Fruit fly (Drosophila melanogaster) whole organism, embryonic: ENCODE measurements around the gene frtz.

Experiments used
- Ada2b ChIP-seq: fragments of 200-800 bp; sonication (Bioruptor generic); IDR thresholded peaks from 2 replicates; pipeline ENCODE4 v1.3.6; 2022; ENCODE audit warnings: missing biosample characterization, missing genetic modification characterization
- Atf6 ChIP-seq: fragments of 200-800 bp; sonication (Bioruptor generic); IDR thresholded peaks from 2 replicates; pipeline ENCODE4 v1.3.6; 2022; ENCODE audit warnings: missing biosample characterization, missing genetic modification characterization
- Bdp1 ChIP-seq: fragments of 200-800 bp; sonication (Bioruptor generic); optimal IDR thresholded peaks from 3 replicates; lab custom pipeline; 2016; ENCODE audit warnings: missing biosample characterization, missing genetic modification characterization
- Bgb ChIP-seq: fragments of 200-800 bp; sonication (Bioruptor generic); IDR thresholded peaks from 2 replicates; pipeline ENCODE4 v1.3.6; 2022; ENCODE audit warnings: missing biosample characterization, missing genetic modification characterization; ENCODE audit not compliant: partially characterized antibody
- Bteb2 ChIP-seq: fragments of 200-800 bp; sonication (Bioruptor generic); optimal IDR thresholded peaks from 2 replicates; lab custom pipeline; 2016; ENCODE audit warnings: missing biosample characterization, missing genetic modification characterization
- CG1024 ChIP-seq: fragments of 200-800 bp; sonication (Bioruptor generic); IDR thresholded peaks from 2 replicates; pipeline ENCODE4 v1.3.6; 2022; ENCODE audit warnings: missing biosample characterization, missing genetic modification characterization
- CG11696 ChIP-seq: fragments of 200-800 bp; sonication (Bioruptor generic); IDR thresholded peaks from 2 replicates; pipeline ENCODE4 v1.3.6; 2022; ENCODE audit warnings: missing biosample characterization, missing genetic modification characterization
- CG12104 ChIP-seq: fragments of 200-800 bp; sonication (Bioruptor generic); optimal IDR thresholded peaks from 3 replicates; lab custom pipeline; 2016; ENCODE audit warnings: missing biosample characterization, missing genetic modification characterization
- CG12219 ChIP-seq: fragments of 200-800 bp; sonication (Bioruptor generic); optimal IDR thresholded peaks from 3 replicates; lab custom pipeline; 2018; ENCODE audit warnings: missing biosample characterization, mild to moderate bottlenecking, missing genetic modification characterization
- CG12299 ChIP-seq: fragments of 200-800 bp; sonication (Bioruptor generic); optimal IDR thresholded peaks from 2 replicates; lab custom pipeline; 2018; ENCODE audit warnings: missing biosample characterization, mild to moderate bottlenecking, missing genetic modification characterization
- CG1233 ChIP-seq: fragments of 200-800 bp; sonication (Bioruptor generic); optimal IDR thresholded peaks from 4 replicates; lab custom pipeline; 2018; ENCODE audit warnings: missing biosample characterization, mild to moderate bottlenecking, missing genetic modification characterization
- CG12391 ChIP-seq: fragments of 200-800 bp; sonication (Bioruptor generic); optimal IDR thresholded peaks from 3 replicates; lab custom pipeline; 2018; ENCODE audit warnings: missing biosample characterization, mild to moderate bottlenecking, missing genetic modification characterization, moderate library complexity
- CG14441 ChIP-seq: fragments of 200-800 bp; sonication (Bioruptor generic); IDR thresholded peaks from 2 replicates; pipeline ENCODE4 v1.3.6; 2022; ENCODE audit warnings: missing biosample characterization, missing genetic modification characterization
- CG16813 ChIP-seq: fragments of 200-800 bp; sonication (Bioruptor generic); IDR thresholded peaks from 3 replicates; pipeline ENCODE4 v1.3.6; 2022; ENCODE audit warnings: missing biosample characterization, missing genetic modification characterization; ENCODE audit not compliant: partially characterized antibody
- CG2120 ChIP-seq: fragments of 200-800 bp; sonication (Bioruptor generic); optimal IDR thresholded peaks from 3 replicates; lab custom pipeline; 2016; ENCODE audit warnings: missing biosample characterization, missing genetic modification characterization
- CG34224 ChIP-seq: fragments of 200-800 bp; sonication (Bioruptor generic); IDR thresholded peaks from 3 replicates; pipeline ENCODE4 v1.3.6; 2022; ENCODE audit warnings: missing biosample characterization, missing genetic modification characterization; ENCODE audit not compliant: partially characterized antibody
- CG43689 ChIP-seq: fragments of 200-800 bp; sonication (Bioruptor generic); IDR thresholded peaks from 2 replicates; pipeline ENCODE4 v1.3.6; 2022; ENCODE audit warnings: missing biosample characterization, missing genetic modification characterization
- CG4707 ChIP-seq: fragments of 200-800 bp; sonication (Bioruptor generic); optimal IDR thresholded peaks from 2 replicates; lab custom pipeline; 2018; ENCODE audit warnings: missing biosample characterization, mild to moderate bottlenecking, missing genetic modification characterization, moderate library complexity
- CG4820 ChIP-seq: fragments of 200-800 bp; sonication (Bioruptor generic); optimal IDR thresholded peaks from 3 replicates; lab custom pipeline; 2016; ENCODE audit warnings: missing biosample characterization, missing genetic modification characterization
- CG6175 ChIP-seq: fragments of 200-800 bp; sonication (Bioruptor generic); IDR thresholded peaks from 3 replicates; pipeline ENCODE4 v1.3.6; 2022; ENCODE audit warnings: missing biosample characterization, missing genetic modification characterization
- CG7839 ChIP-seq: fragments of 200-800 bp; sonication (Bioruptor generic); optimal IDR thresholded peaks from 3 replicates; lab custom pipeline; 2018; ENCODE audit warnings: missing biosample characterization, mild to moderate bottlenecking, missing genetic modification characterization, moderate library complexity
- CG9437 ChIP-seq: fragments of 200-800 bp; sonication (Bioruptor generic); optimal IDR thresholded peaks from 2 replicates; lab custom pipeline; 2018; ENCODE audit warnings: missing biosample characterization, mild to moderate bottlenecking, missing genetic modification characterization
- Elba2 ChIP-seq: fragments of 200-800 bp; sonication (Bioruptor generic); optimal IDR thresholded peaks from 3 replicates; lab custom pipeline; 2016; ENCODE audit warnings: missing biosample characterization, missing genetic modification characterization
- HLH3B ChIP-seq: fragments of 200-800 bp; sonication (Bioruptor generic); IDR thresholded peaks from 2 replicates; pipeline ENCODE4 v1.3.6; 2022; ENCODE audit warnings: missing biosample characterization, missing genetic modification characterization
- HLHmδ ChIP-seq: fragments of 200-800 bp; sonication (Bioruptor generic); optimal IDR thresholded peaks from 2 replicates; lab custom pipeline; 2018; ENCODE audit warnings: missing biosample characterization, mild to moderate bottlenecking, missing genetic modification characterization, moderate library complexity
- Neu2 ChIP-seq: fragments of 200-800 bp; sonication (Bioruptor generic); optimal IDR thresholded peaks from 3 replicates; lab custom pipeline; 2016; ENCODE audit warnings: missing biosample characterization, missing genetic modification characterization, borderline replicate concordance
- az2 ChIP-seq: fragments of 200-800 bp; sonication (Bioruptor generic); optimal IDR thresholded peaks from 3 replicates; lab custom pipeline; 2016; ENCODE audit warnings: missing biosample characterization, missing genetic modification characterization
- chif ChIP-seq, 2 experiments: fragments of 200-800 bp; sonication (Bioruptor generic); optimal IDR thresholded peaks; 3 replicates each; lab custom pipeline; 2016; ENCODE audit warnings: missing biosample characterization in 2 of 2, missing genetic modification characterization in 2 of 2
- chinmo ChIP-seq: fragments of 200-800 bp; sonication (Bioruptor generic); IDR thresholded peaks from 4 replicates; pipeline ENCODE4 v1.3.6; 2022; ENCODE audit warnings: missing biosample characterization, missing genetic modification characterization; ENCODE audit not compliant: partially characterized antibody
- ci ChIP-seq: fragments of 200-800 bp; sonication (Bioruptor generic); IDR thresholded peaks from 3 replicates; pipeline ENCODE4 v1.3.6; 2022; ENCODE audit warnings: missing biosample characterization, missing genetic modification characterization
- cwo ChIP-seq: fragments of 200-800 bp; sonication (Bioruptor generic); optimal IDR thresholded peaks from 3 replicates; lab custom pipeline; 2017; ENCODE audit warnings: missing biosample characterization, missing genetic modification characterization, mild to moderate bottlenecking, moderate library complexity, missing genetic modification reagents
- disco-r ChIP-seq: fragments of 200-800 bp; sonication (Bioruptor generic); optimal IDR thresholded peaks from 2 replicates; lab custom pipeline; 2016; ENCODE audit warnings: missing biosample characterization, missing genetic modification characterization
- dm ChIP-seq: fragments of 200-800 bp; sonication (Bioruptor generic); optimal IDR thresholded peaks from 3 replicates; lab custom pipeline; 2016; ENCODE audit warnings: missing biosample characterization, missing genetic modification characterization
- ftz-f1 ChIP-seq: fragments of 200-800 bp; sonication (Bioruptor generic); optimal IDR thresholded peaks from 2 replicates; lab custom pipeline; 2016; ENCODE audit warnings: missing biosample characterization, missing genetic modification characterization
- grn ChIP-seq: fragments of 200-800 bp; sonication (Bioruptor generic); optimal IDR thresholded peaks from 3 replicates; lab custom pipeline; 2017; ENCODE audit warnings: missing biosample characterization, missing genetic modification characterization
- gsb-n ChIP-seq: fragments of 200-800 bp; sonication (Bioruptor generic); optimal IDR thresholded peaks from 3 replicates; lab custom pipeline; 2018; ENCODE audit warnings: missing biosample characterization, mild to moderate bottlenecking, missing genetic modification characterization
- inv ChIP-seq: fragments of 200-800 bp; sonication (Bioruptor generic); IDR thresholded peaks from 2 replicates; pipeline ENCODE4 v1.3.6; 2022; ENCODE audit warnings: missing biosample characterization, missing genetic modification characterization; ENCODE audit not compliant: partially characterized antibody
- lola ChIP-seq, 3 experiments: fragments of >200 bp in 2 of 3; fragments of 200-800 bp in 1 of 3; sonication (Bioruptor generic) in 1 of 3; optimal IDR thresholded peaks; 2 replicates each; lab custom pipeline; 2017 to 2019; ENCODE audit warnings: missing biosample characterization in 3 of 3, missing genetic modification characterization in 3 of 3, mild to moderate bottlenecking in 1 of 3, moderate library complexity in 1 of 3
- nerfin-1 ChIP-seq: fragments of 200-800 bp; sonication (Bioruptor generic); optimal IDR thresholded peaks from 3 replicates; lab custom pipeline; 2019; ENCODE audit warnings: missing biosample characterization, mild to moderate bottlenecking, missing genetic modification characterization, moderate library complexity
- nerfin-2 ChIP-seq: fragments of 200-800 bp; sonication (Bioruptor generic); IDR thresholded peaks from 2 replicates; pipeline ENCODE4 v1.3.6; 2022; ENCODE audit warnings: missing biosample characterization, missing genetic modification characterization; ENCODE audit not compliant: partially characterized antibody
- odd ChIP-seq: fragments of 200-800 bp; sonication (Bioruptor generic); optimal IDR thresholded peaks from 2 replicates; lab custom pipeline; 2017; ENCODE audit warnings: missing biosample characterization, mild to moderate bottlenecking, missing genetic modification characterization
- pan ChIP-seq, 4 experiments: fragments of >200 bp in 3 of 4; fragments of 200-800 bp in 1 of 4; sonication (Bioruptor generic) in 1 of 4; optimal IDR thresholded peaks in 3 of 4; IDR thresholded peaks in 1 of 4; 2 replicates each; pipeline versions ENCODE4 v1.3.6 to Lab custom; 2017 to 2022; ENCODE audit warnings: missing biosample characterization in 2 of 4, missing genetic modification characterization in 2 of 4, mixed read lengths in 1 of 4
- psq ChIP-seq: fragments of 200-800 bp; sonication (Bioruptor generic); optimal IDR thresholded peaks from 2 replicates; lab custom pipeline; 2017; ENCODE audit warnings: missing biosample characterization, missing genetic modification characterization
- sens ChIP-seq: fragments of 200-800 bp; sonication (Bioruptor generic); peaks from one replicate; lab custom pipeline; 2016; ENCODE audit warnings: missing biosample characterization, missing genetic modification characterization
- sima ChIP-seq: fragments of 200-800 bp; sonication (Bioruptor generic); optimal IDR thresholded peaks from 2 replicates; lab custom pipeline; 2016; ENCODE audit warnings: missing biosample characterization, missing genetic modification characterization
- tna ChIP-seq: fragments of 200-800 bp; sonication (Bioruptor generic); IDR thresholded peaks from 2 replicates; pipeline ENCODE4 v1.3.6; 2022; ENCODE audit warnings: missing biosample characterization, missing genetic modification characterization; ENCODE audit not compliant: partially characterized antibody
- trh ChIP-seq: fragments of 200-800 bp; sonication (Bioruptor generic); optimal IDR thresholded peaks from 2 replicates; lab custom pipeline; 2016; ENCODE audit warnings: missing biosample characterization, missing genetic modification characterization
- zen ChIP-seq: fragments of 200-800 bp; sonication (Bioruptor generic); optimal IDR thresholded peaks from 3 replicates; lab custom pipeline; 2018; ENCODE audit warnings: missing biosample characterization, mild to moderate bottlenecking, missing genetic modification characterization, moderate library complexity

The frtz gene

DNA sequence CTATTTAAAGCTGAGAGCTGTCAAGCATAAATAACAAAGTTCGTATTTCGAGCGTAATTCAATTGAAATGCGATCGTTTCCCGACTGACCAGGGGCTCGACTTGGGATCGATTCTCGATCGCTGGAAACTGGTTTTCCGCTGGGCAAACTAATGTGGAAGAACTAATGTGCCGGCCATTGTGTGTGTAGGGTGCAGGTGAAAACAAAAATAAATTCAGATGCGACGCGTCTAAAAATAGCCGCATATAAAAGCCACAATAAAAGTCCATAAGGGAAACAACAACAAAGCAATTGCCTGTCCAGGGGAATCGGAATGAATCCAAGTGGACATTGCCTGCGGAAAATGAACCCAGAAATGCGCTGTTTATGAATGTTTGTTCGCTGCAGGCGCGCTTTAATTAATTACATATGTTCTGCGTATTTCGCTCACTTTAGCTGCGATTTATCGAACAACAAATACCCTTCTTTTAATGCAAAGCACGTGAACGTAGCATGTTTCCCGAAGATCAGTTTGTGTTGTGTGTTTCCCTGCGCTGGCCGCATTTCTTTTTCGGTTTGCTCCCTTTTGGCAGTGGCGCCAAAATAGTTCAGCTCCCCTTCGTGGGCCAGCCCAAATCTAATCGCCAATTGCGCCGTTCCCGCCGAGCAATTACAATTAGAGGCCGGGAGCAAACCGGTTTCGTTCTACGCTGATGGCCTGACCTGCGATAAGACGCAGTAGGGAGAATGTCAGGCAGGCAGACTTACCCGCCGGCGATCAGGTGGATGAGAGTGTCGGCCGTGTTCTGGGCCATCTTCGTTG lies 7.7 kb upstream of the frtz start (continued):
- no peak for TF ChIP-seq tna (GFP tag; lab: Robert Waterston, UW)
- no peak for TF ChIP-seq Atf6 (GFP tag; lab: Robert Waterston, UW)
- no peak for TF ChIP-seq HLH3B (GFP tag; lab: Robert Waterston, UW)
- peak; percentile 2 for TF ChIP-seq gsb-n (tag; lab: Kevin White, UChicago)
- no peak for TF ChIP-seq disco-r (GFP tag; lab: Kevin White, UChicago)
- no peak for TF ChIP-seq az2 (GFP tag; lab: Kevin White, UChicago)
- TF ChIP-seq CG43689: no peak
- TF ChIP-seq CG12391 (tag; lab: Kevin White, UChicago): peak; percentile 18
- TF ChIP-seq dm (GFP tag; lab: Kevin White, UChicago): peak; percentile 6
- peak; percentile 20 for TF ChIP-seq CG2120
- TF ChIP-seq CG12299: no peak
- no peak for TF ChIP-seq sima (GFP tag; lab: Kevin White, UChicago)
- peak in 1 of 3 experiments; percentile 22 for TF ChIP-seq lola (GFP tag; optimal IDR thresholded peaks at IDR 0.05; lab: Kevin White, UChicago)
- peak; percentile 66; the same call in 2 of the 3 replicates for TF ChIP-seq ci (GFP tag; lab: Robert Waterston, UW)
- no peak for TF ChIP-seq CG6175 (GFP tag; lab: Robert Waterston, UW)
- TF ChIP-seq Bteb2: no peak
- peak; percentile 21 for TF ChIP-seq zen (tag; lab: Kevin White, UChicago)
- no peak for TF ChIP-seq sens (GFP tag; lab: Kevin White, UChicago)
- no peak for TF ChIP-seq CG16813
- TF ChIP-seq CG9437 (GFP tag; lab: Kevin White, UChicago): no peak
- no peak for TF ChIP-seq CG1024 (GFP tag; lab: Robert Waterston, UW)
- no peak for TF ChIP-seq chif (GFP tag; optimal IDR thresholded peaks at IDR 0.05; lab: Kevin White, UChicago)
- TF ChIP-seq cwo: peak; percentile 49
- TF ChIP-seq CG12104 (GFP tag; lab: Kevin White, UChicago): peak; percentile 8
- no peak for TF ChIP-seq CG4820 (GFP tag; lab: Kevin White, UChicago)
- TF ChIP-seq nerfin-2: no peak
- no peak for TF ChIP-seq ftz-f1 (GFP tag; lab: Kevin White, UChicago)
- TF ChIP-seq chinmo (GFP tag; lab: Robert Waterston, UW): peak; percentile 43; the same call in 1 of the 4 replicates
- no peak for TF ChIP-seq Ada2b (GFP tag; lab: Robert Waterston, UW)
- TF ChIP-seq CG11696 (GFP tag; lab: Robert Waterston, UW): no peak
- no peak for TF ChIP-seq CG34224 (GFP tag; lab: Robert Waterston, UW)
- TF ChIP-seq psq (GFP tag; lab: Kevin White, UChicago): no peak
- peak; percentile 9 for TF ChIP-seq HLHmδ
- TF ChIP-seq pan (optimal IDR thresholded peaks at IDR 0.05; lab: Kevin White, UChicago): no peak
- peak in 1 of 2 experiments; percentile 13 for TF ChIP-seq pan (GFP tag; optimal IDR thresholded peaks at IDR 0.05 in 1 of 2, IDR thresholded peaks at IDR 0.05 in 1 of 2)
- TF ChIP-seq Bdp1 (GFP tag; lab: Kevin White, UChicago): no peak
- TF ChIP-seq trh (GFP tag; lab: Kevin White, UChicago): no peak
- TF ChIP-seq CG14441 (GFP tag; lab: Robert Waterston, UW): 0 out of 2 replicates have a peak, but pooled peaks have one; percentile 20
- TF ChIP-seq CG7839 (tag; lab: Kevin White, UChicago): peak; percentile 43
- TF ChIP-seq Elba2 (GFP tag; lab: Kevin White, UChicago): no peak
- no peak for TF ChIP-seq CG4707
- TF ChIP-seq odd (GFP tag; lab: Kevin White, UChicago): no peak
- peak; percentile 14 for TF ChIP-seq CG1233 (GFP tag; lab: Kevin White, UChicago)
- TF ChIP-seq CG12219 (GFP tag; lab: Kevin White, UChicago): no peak
- no peak for TF ChIP-seq Bgb (GFP tag; lab: Robert Waterston, UW)
- peak; percentile 43 for TF ChIP-seq grn (GFP tag; lab: Kevin White, UChicago)
- no peak for TF ChIP-seq inv (GFP tag; lab: Robert Waterston, UW)
- TF ChIP-seq Neu2 (GFP tag; lab: Kevin White, UChicago): no peak
- peak; percentile 12 for TF ChIP-seq nerfin-1 (tag; lab: Kevin White, UChicago)
